Fruit fly (Drosophila melanogaster): Measurements from ENCODE around the gene GstD9.

The GstD9 gene

DNA sequence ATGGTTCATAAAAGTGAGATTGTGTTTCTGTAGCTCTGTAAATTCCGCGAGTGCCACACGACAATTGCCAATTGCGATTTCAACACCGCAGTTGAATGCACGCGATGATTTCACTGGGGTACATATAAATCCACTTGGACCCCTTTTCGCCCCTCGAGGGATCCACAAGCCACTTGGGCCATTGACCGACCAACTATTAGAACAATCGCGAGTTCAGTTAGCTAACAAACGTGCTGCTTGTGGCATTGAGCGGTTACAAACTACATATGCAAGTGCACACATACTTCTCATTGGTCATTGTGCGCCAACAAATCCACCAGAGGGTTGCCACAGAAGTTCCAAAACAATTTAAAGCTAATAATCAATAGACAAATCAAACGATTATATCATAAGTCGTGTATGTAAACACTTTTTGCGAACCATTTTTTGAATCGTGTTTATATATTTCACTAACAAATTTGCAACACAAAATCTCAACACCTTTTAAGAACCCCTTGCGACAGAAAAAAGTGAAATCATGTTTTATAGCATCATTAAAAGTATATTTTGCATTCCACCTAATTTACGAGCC is 13.9 kb upstream of the GstD9 start:
- TF ChIP-seq Drgx (GFP tag; IDR thresholded peaks at IDR 0.05) (peak; percentile 55), Nf-YC (tag; optimal IDR thresholded peaks at IDR 0.05) (no peak), D (optimal IDR thresholded peaks at IDR 0.05) (no peak), D (GFP tag; optimal IDR thresholded peaks at IDR 0.05) (no peak), CG18476 (GFP tag; optimal IDR thresholded peaks at IDR 0.05) (peak; percentile 79)

DNA sequence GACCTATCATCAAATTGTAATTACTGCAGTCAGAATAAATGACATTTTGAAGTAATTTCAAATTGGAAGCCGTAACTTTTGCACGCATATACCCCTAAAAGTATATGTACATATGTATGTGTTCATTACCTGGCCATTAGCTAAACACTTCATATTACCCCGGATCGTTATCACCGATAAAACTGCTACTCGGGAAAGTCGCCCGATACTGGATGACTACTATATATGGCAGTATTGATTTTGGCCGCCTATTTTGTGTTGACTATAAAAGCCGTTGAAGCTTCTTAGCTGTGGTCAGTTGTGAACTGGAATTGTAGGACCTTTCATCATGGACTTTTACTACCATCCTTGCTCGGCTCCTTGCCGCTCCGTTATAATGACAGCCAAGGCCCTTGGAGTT is 12.3 kb upstream of the GstD9 start, which contains the start of gene GstD8:
Gene GstD8 (plus strand): TSS at position 301 of the 400 bp plus-strand sequence.
- TF ChIP-seq zen (tag; optimal IDR thresholded peaks at IDR 0.05): peak; percentile 56
- TF ChIP-seq CG8089 (GFP tag; optimal IDR thresholded peaks at IDR 0.05): no peak
- TF ChIP-seq wor (GFP tag; IDR thresholded peaks at IDR 0.05): no peak
- no peak for TF ChIP-seq CG12769 (tag; optimal IDR thresholded peaks at IDR 0.05)
- TF ChIP-seq CTCF (GFP tag; optimal IDR thresholded peaks at IDR 0.05): no peak
- no peak for TF ChIP-seq hb (GFP tag; IDR thresholded peaks at IDR 0.05; ENCODE audit: partially characterized antibody)

DNA sequence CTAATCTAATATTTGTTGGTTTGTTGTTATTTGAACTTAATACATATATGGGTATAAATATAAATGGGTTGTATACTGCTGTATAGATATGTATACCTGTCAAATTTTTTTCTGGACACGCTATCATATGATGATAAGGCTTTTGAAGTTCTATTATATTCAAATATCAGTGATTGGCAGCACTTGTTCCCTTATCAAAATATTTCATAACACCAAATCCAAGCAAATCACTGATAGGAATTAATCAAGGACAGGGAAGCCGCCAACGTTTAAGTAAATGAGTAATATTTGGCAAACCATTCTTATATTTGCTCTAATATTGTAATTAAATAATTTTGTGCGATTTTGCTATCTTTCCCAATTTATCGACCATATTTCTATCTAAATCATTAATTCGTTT is 11.9 kb upstream of the GstD9 start:
- TF ChIP-seq CG3995 (GFP tag; optimal IDR thresholded peaks at IDR 0.05) (no peak), Tbp (GFP tag; optimal IDR thresholded peaks at IDR 0.05) (no peak), slp2 (GFP tag; optimal IDR thresholded peaks at IDR 0.05) (no peak), unc-4 (GFP tag; IDR thresholded peaks at IDR 0.05; ENCODE audit: partially characterized antibody) (no peak), exex (tag; optimal IDR thresholded peaks at IDR 0.05) (peak; percentile 79), mirr (GFP tag; optimal IDR thresholded peaks at IDR 0.05) (peak; percentile 50), shn (GFP tag; optimal IDR thresholded peaks at IDR 0.05) (no peak), E2f2 (GFP tag; IDR thresholded peaks at IDR 0.05) (no peak), ftz-f1 (GFP tag; optimal IDR thresholded peaks at IDR 0.05) (no peak), Adf1 (GFP tag; IDR thresholded peaks at IDR 0.05) (no peak), CG9876 (GFP tag; optimal IDR thresholded peaks at IDR 0.05) (no peak), pzg (GFP tag; optimal IDR thresholded peaks at IDR 0.05) (no peak), crc (GFP tag; optimal IDR thresholded peaks at IDR 0.05) (no peak), odd (GFP tag; optimal IDR thresholded peaks at IDR 0.05) (no peak), amos (GFP tag; IDR thresholded peaks at IDR 0.05; ENCODE audit: partially characterized antibody) (no peak), toy (GFP tag; IDR thresholded peaks at IDR 0.05) (no peak), CG17612 (GFP tag; IDR thresholded peaks at IDR 0.05) (no peak), trem (tag; optimal IDR thresholded peaks at IDR 0.05) (no peak), Nf-YA (GFP tag; IDR thresholded peaks at IDR 0.05) (no peak), CG11696 (GFP tag; IDR thresholded peaks at IDR 0.05) (no peak), fu2 (GFP tag; optimal IDR thresholded peaks at IDR 0.05) (no peak), CG2712 (tag; optimal IDR thresholded peaks at IDR 0.05) (no peak), sisA (GFP tag; IDR thresholded peaks at IDR 0.05) (no peak), Pdp1 (GFP tag; optimal IDR thresholded peaks at IDR 0.05) (no peak), Dek (tag; optimal IDR thresholded peaks at IDR 0.05) (no peak), CG3163 (GFP tag; optimal IDR thresholded peaks at IDR 0.05) (no peak), HLH3B (GFP tag; IDR thresholded peaks at IDR 0.05) (no peak), gce (GFP tag; IDR thresholded peaks at IDR 0.05) (no peak), Abd-B (GFP tag; optimal IDR thresholded peaks at IDR 0.05) (no peak), grn (GFP tag; optimal IDR thresholded peaks at IDR 0.05) (peak; percentile 9), sug (tag; optimal IDR thresholded peaks at IDR 0.05) (peak; percentile 23), sr (GFP tag; IDR thresholded peaks at IDR 0.05) (no peak), CG8359 (GFP tag; optimal IDR thresholded peaks at IDR 0.05; ENCODE audit: borderline replicate concordance) (no peak), Blimp-1 (GFP tag; optimal IDR thresholded peaks at IDR 0.05) (no peak)
